Worm (Caenorhabditis elegans): ENCODE data around the gene bus-17.

DNA sequence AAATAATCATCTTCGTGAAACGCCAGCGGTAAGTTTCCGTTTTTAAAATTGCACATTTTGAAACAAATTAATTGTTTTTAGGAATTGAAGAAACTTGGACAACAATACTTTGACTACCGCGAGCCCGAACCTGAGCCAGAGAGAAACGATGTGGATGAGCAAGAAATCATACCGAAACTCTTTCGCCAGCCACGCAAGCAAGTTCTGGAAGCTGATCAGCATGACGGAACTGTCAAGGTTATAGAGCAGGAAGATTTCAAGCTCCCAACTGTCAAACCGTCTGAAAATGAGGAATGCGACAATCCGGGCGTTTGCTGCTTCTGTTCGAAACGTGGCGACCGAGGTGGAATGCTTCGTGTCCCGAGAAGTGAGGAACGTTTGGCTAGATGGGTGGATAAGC is 35.8 kb downstream of the bus-17 start:
- TF ChIP-seq nhr-237 (tag; optimal IDR thresholded peaks at IDR 0.05) (no peak), mep-1 (tag; optimal IDR thresholded peaks at IDR 0.05) (no peak), sptf-1 (tag; optimal IDR thresholded peaks at IDR 0.05) (no peak), pha-4 (tag; optimal IDR thresholded peaks at IDR 0.05) (no peak), nhr-76 (tag; optimal IDR thresholded peaks at IDR 0.05) (no peak), nhr-28 (tag; optimal IDR thresholded peaks at IDR 0.05) (no peak), ham-2 (GFP tag; optimal IDR thresholded peaks at IDR 0.05) (no peak), elt-1 (tag; optimal IDR thresholded peaks at IDR 0.05; ENCODE audit: borderline replicate concordance, insufficient read depth) (no peak)

Measured in whole organism, mixed stage, embryonic.